Worm (Caenorhabditis elegans) whole organism, young adult: ENCODE data around the gene eelo-1.
A peak's percentile ranks its signal among the peaks of the same experiment; 100 is the strongest.

ENCODE experiments used
- B0019.2 ChIP-seq: fragments of 200-800 bp; sonication (Bioruptor generic); conservative IDR thresholded peaks from 2 replicates; pipeline ENCODE4 v1.3.6; 2022; ENCODE audit warnings: missing genetic modification reagents, missing genetic modification characterization, missing compliant biosample characterization
- F23B12.7 ChIP-seq: sonication (generic microtip); optimal IDR thresholded peaks from 2 replicates; lab custom pipeline; 2017; ENCODE audit warnings: missing genetic modification characterization, mild to moderate bottlenecking, missing compliant biosample characterization, antibody characterized with exemption, moderate library complexity; ENCODE audit not compliant: insufficient read depth
- F33H1.4 ChIP-seq: fragments of 200-800 bp; sonication (Bioruptor generic); IDR thresholded peaks from 2 replicates; pipeline ENCODE4 v1.3.6; 2022; ENCODE audit warnings: missing genetic modification reagents, missing genetic modification characterization, missing compliant biosample characterization
- F39B2.1 ChIP-seq: fragments of 200-800 bp; sonication (Bioruptor generic); IDR thresholded peaks from 2 replicates; pipeline ENCODE4 v1.3.6; 2022; ENCODE audit warnings: missing genetic modification reagents, missing genetic modification characterization, missing compliant biosample characterization
- F55B11.4 ChIP-seq: sonication (generic microtip); optimal IDR thresholded peaks from 2 replicates; lab custom pipeline; 2016; ENCODE audit warnings: missing compliant biosample characterization, missing genetic modification characterization, borderline replicate concordance; ENCODE audit not compliant: insufficient read depth
- F57C9.4 ChIP-seq: sonication (generic microtip); optimal IDR thresholded peaks from 2 replicates; lab custom pipeline; 2017; ENCODE audit warnings: mild to moderate bottlenecking, missing genetic modification characterization, missing compliant biosample characterization
- K12H6.12 ChIP-seq: fragments of 200-800 bp; sonication (Bioruptor generic); optimal IDR thresholded peaks from 2 replicates; lab custom pipeline; 2018; ENCODE audit warnings: mild to moderate bottlenecking, missing genetic modification characterization, missing compliant biosample characterization
- T07F8.4 ChIP-seq: sonication (generic microtip); optimal IDR thresholded peaks from 2 replicates; lab custom pipeline; 2016; ENCODE audit warnings: mild to moderate bottlenecking, missing genetic modification characterization, moderate library complexity, missing compliant biosample characterization
- Y95B8A.8 ChIP-seq: fragments of 200-800 bp; sonication (Bioruptor generic); IDR thresholded peaks from 2 replicates; pipeline ENCODE4 v1.3.6; 2022; ENCODE audit warnings: missing genetic modification reagents, missing genetic modification characterization, missing compliant biosample characterization
- akir-1 ChIP-seq: fragments of 200-800 bp; sonication (Bioruptor generic); optimal IDR thresholded peaks from 2 replicates; lab custom pipeline; 2018; ENCODE audit warnings: mild to moderate bottlenecking, missing genetic modification characterization, moderate library complexity, missing compliant biosample characterization
- atf-7 ChIP-seq: sonication (generic microtip); optimal IDR thresholded peaks from 2 replicates; lab custom pipeline; 2017; ENCODE audit warnings: mild to moderate bottlenecking, missing genetic modification characterization, missing compliant biosample characterization
- bed-1 ChIP-seq: fragments of 200-800 bp; sonication (Bioruptor generic); IDR thresholded peaks from 2 replicates; pipeline ENCODE4 v1.3.6; 2022; ENCODE audit warnings: missing genetic modification reagents, missing genetic modification characterization, missing compliant biosample characterization
- bed-2 ChIP-seq: fragments of 200-800 bp; sonication (Bioruptor generic); IDR thresholded peaks from 2 replicates; pipeline ENCODE4 v1.3.6; 2022; ENCODE audit warnings: missing genetic modification reagents, missing genetic modification characterization, missing compliant biosample characterization
- cebp-1 ChIP-seq, 2 experiments: fragments of 200-800 bp in 1 of 2; sonication (Bioruptor generic) in 1 of 2; sonication (generic microtip) in 1 of 2; IDR thresholded peaks in 1 of 2; optimal IDR thresholded peaks in 1 of 2; 2 replicates each; pipeline versions ENCODE4 v1.3.6 to Lab custom; 2017 to 2022; ENCODE audit warnings: missing compliant biosample characterization in 2 of 2, missing genetic modification characterization in 2 of 2, mild to moderate bottlenecking in 1 of 2, missing genetic modification reagents in 1 of 2, moderate library complexity in 1 of 2
- cebp-2 ChIP-seq: fragments of 200-800 bp; sonication (Bioruptor generic); IDR thresholded peaks from 2 replicates; pipeline ENCODE4 v1.3.6; 2022; ENCODE audit warnings: missing genetic modification characterization, missing compliant biosample characterization
- ceh-79 ChIP-seq: sonication (generic microtip); optimal IDR thresholded peaks from 2 replicates; lab custom pipeline; 2017; ENCODE audit warnings: mild to moderate bottlenecking, missing genetic modification characterization, missing compliant biosample characterization
- ceh-91 ChIP-seq: fragments of 200-800 bp; sonication (Bioruptor generic); IDR thresholded peaks from 2 replicates; pipeline ENCODE4 v1.3.6; 2022; ENCODE audit warnings: missing genetic modification reagents, missing genetic modification characterization, missing compliant biosample characterization
- chd-7 ChIP-seq: sonication (generic microtip); optimal IDR thresholded peaks from 2 replicates; lab custom pipeline; 2016; ENCODE audit warnings: mild to moderate bottlenecking, missing genetic modification characterization, moderate library complexity, missing compliant biosample characterization
- dpl-1 ChIP-seq: fragments of 150-350 bp; optimal IDR thresholded peaks from 2 replicates; lab custom pipeline; 2014; ENCODE audit warnings: missing biosample characterization, missing genetic modification reagents, missing genetic modification characterization
- ekl-4 ChIP-seq: fragments of 200-800 bp; sonication (Bioruptor generic); IDR thresholded peaks from 2 replicates; pipeline ENCODE4 v1.3.6; 2022; ENCODE audit warnings: missing genetic modification reagents, missing genetic modification characterization, missing compliant biosample characterization
- hlh-12 ChIP-seq: sonication (generic microtip); optimal IDR thresholded peaks from 2 replicates; lab custom pipeline; 2016; ENCODE audit warnings: missing genetic modification characterization, missing compliant biosample characterization
- hmg-1.2 ChIP-seq: fragments of 200-800 bp; sonication (Bioruptor generic); IDR thresholded peaks from 2 replicates; pipeline ENCODE4 v1.3.6; 2022; ENCODE audit warnings: missing genetic modification reagents, missing genetic modification characterization, missing compliant biosample characterization
- hsf-1 ChIP-seq: fragments of 200-800 bp; sonication (Bioruptor generic); IDR thresholded peaks from 2 replicates; pipeline ENCODE4 v1.3.6; 2022; ENCODE audit warnings: missing genetic modification reagents, missing genetic modification characterization, missing compliant biosample characterization
- let-526 ChIP-seq: fragments of 200-800 bp; sonication (Bioruptor generic); IDR thresholded peaks from 2 replicates; pipeline ENCODE4 v1.3.6; 2022; ENCODE audit warnings: missing genetic modification reagents, missing genetic modification characterization, missing compliant biosample characterization
- lin-26 ChIP-seq: fragments of 200-800 bp; sonication (Bioruptor generic); IDR thresholded peaks from 2 replicates; pipeline ENCODE4 v1.3.6; 2022; ENCODE audit warnings: missing genetic modification reagents, missing genetic modification characterization, missing compliant biosample characterization
- lin-40 ChIP-seq: sonication (generic microtip); optimal IDR thresholded peaks from 2 replicates; lab custom pipeline; 2016; ENCODE audit warnings: missing genetic modification characterization, mild to moderate bottlenecking, missing compliant biosample characterization, missing genotype, missing genetic modification reagents
- madf-10 ChIP-seq: sonication (generic microtip); optimal IDR thresholded peaks from 2 replicates; lab custom pipeline; 2016; ENCODE audit warnings: mild to moderate bottlenecking, missing genetic modification characterization, missing compliant biosample characterization
- madf-3 ChIP-seq: fragments of 200-800 bp; sonication (Bioruptor generic); IDR thresholded peaks from 2 replicates; pipeline ENCODE4 v1.3.6; 2022; ENCODE audit warnings: missing genetic modification reagents, missing genetic modification characterization, missing compliant biosample characterization
- mcd-1 ChIP-seq: fragments of 200-800 bp; sonication (Bioruptor generic); IDR thresholded peaks from 2 replicates; pipeline ENCODE4 v1.3.6; 2022; ENCODE audit warnings: missing genetic modification reagents, missing genetic modification characterization, missing compliant biosample characterization
- mel-28 ChIP-seq: sonication (generic microtip); optimal IDR thresholded peaks from 2 replicates; lab custom pipeline; 2016; ENCODE audit warnings: borderline replicate concordance, mild to moderate bottlenecking, missing genetic modification characterization, missing compliant biosample characterization
- mes-4 ChIP-seq: sonication (generic microtip); optimal IDR thresholded peaks from 2 replicates; lab custom pipeline; 2016; ENCODE audit warnings: missing genotype, missing genetic modification characterization, missing compliant biosample characterization
- nfyb-1 ChIP-seq: fragments of 200-800 bp; sonication (Bioruptor generic); IDR thresholded peaks from 2 replicates; pipeline ENCODE4 v1.3.6; 2022; ENCODE audit warnings: missing genetic modification reagents, missing genetic modification characterization, missing compliant biosample characterization
- nhr-179 ChIP-seq: sonication (generic microtip); optimal IDR thresholded peaks from 2 replicates; lab custom pipeline; 2016; ENCODE audit warnings: mild to moderate bottlenecking, missing genetic modification characterization, missing compliant biosample characterization
- nhr-90 ChIP-seq: sonication (generic microtip); optimal IDR thresholded peaks from 2 replicates; lab custom pipeline; 2016; ENCODE audit warnings: missing genotype, mild to moderate bottlenecking, missing genetic modification characterization, missing compliant biosample characterization
- pha-4 ChIP-seq: fragments of 150-350 bp; sonication (generic microtip); optimal IDR thresholded peaks from 2 replicates; lab custom pipeline; 2014; ENCODE audit warnings: missing biosample characterization, missing genetic modification reagents, missing genetic modification characterization
- rec-8 ChIP-seq, 2 experiments: sonication (generic microtip); optimal IDR thresholded peaks; 2 replicates each; lab custom pipeline; 2016; ENCODE audit warnings: mild to moderate bottlenecking in 2 of 2, missing genetic modification characterization in 2 of 2, missing genetic modification reagents in 2 of 2, missing genotype in 2 of 2, missing biosample characterization in 1 of 2, missing compliant biosample characterization in 1 of 2, moderate library complexity in 1 of 2
- rpc-1 ChIP-seq, 2 experiments: fragments of 150-350 bp in 1 of 2; sonication (generic microtip) in 1 of 2; optimal IDR thresholded peaks; 2 replicates each; lab custom pipeline; 2014 to 2018; ENCODE audit warnings: missing biosample characterization in 1 of 2, missing genetic modification characterization in 1 of 2, missing genetic modification reagents in 1 of 2, missing genotype in 1 of 2
- snpc-4 ChIP-seq, 5 experiments: fragments of 150-350 bp in 1 of 5; sonication (generic microtip) in 4 of 5; optimal IDR thresholded peaks; 2 replicates each; lab custom pipeline; 2014 to 2018; ENCODE audit warnings: missing genetic modification characterization in 5 of 5, missing biosample characterization in 3 of 5, antibody characterized with exemption in 2 of 5, mild to moderate bottlenecking in 2 of 5, missing compliant biosample characterization in 2 of 5, missing genotype in 2 of 5, moderate library complexity in 2 of 5, missing genetic modification reagents in 1 of 5
- somi-1 ChIP-seq: fragments of 200-800 bp; sonication (Bioruptor generic); optimal IDR thresholded peaks from 2 replicates; lab custom pipeline; 2018; ENCODE audit warnings: mild to moderate bottlenecking, missing genetic modification characterization, missing compliant biosample characterization
- unc-62 ChIP-seq: fragments of 150-350 bp; optimal IDR thresholded peaks from 2 replicates; lab custom pipeline; 2014; ENCODE audit warnings: missing biosample characterization, missing genetic modification reagents, missing genetic modification characterization
- zim-3 ChIP-seq: sonication (generic microtip); optimal IDR thresholded peaks from 2 replicates; lab custom pipeline; 2017; ENCODE audit warnings: mild to moderate bottlenecking, missing genetic modification characterization, moderate library complexity, missing compliant biosample characterization
- ztf-18 ChIP-seq: sonication (generic microtip); optimal IDR thresholded peaks from 2 replicates; lab custom pipeline; 2016; ENCODE audit warnings: missing genotype, mild to moderate bottlenecking, missing genetic modification characterization, missing compliant biosample characterization
- ztf-22 ChIP-seq: fragments of 200-800 bp; sonication (Bioruptor generic); optimal IDR thresholded peaks from 2 replicates; lab custom pipeline; 2018; ENCODE audit warnings: mild to moderate bottlenecking, missing genetic modification characterization, moderate library complexity, missing compliant biosample characterization
- ztf-25 ChIP-seq: fragments of 200-800 bp; sonication (Bioruptor generic); IDR thresholded peaks from 2 replicates; pipeline ENCODE4 v1.3.6; 2022; ENCODE audit warnings: missing genetic modification reagents, missing genetic modification characterization, missing compliant biosample characterization
- ztf-26 ChIP-seq: sonication (generic microtip); optimal IDR thresholded peaks from 2 replicates; lab custom pipeline; 2017; ENCODE audit warnings: missing genetic modification characterization, missing compliant biosample characterization
- ztf-3 ChIP-seq: fragments of 200-800 bp; sonication (Bioruptor generic); optimal IDR thresholded peaks from 2 replicates; lab custom pipeline; 2018; ENCODE audit warnings: mild to moderate bottlenecking, missing genetic modification characterization, missing compliant biosample characterization

The eelo-1 gene

ce11 chrIII:1604514-1604976 lies 46.2 kb upstream of the eelo-1 start, which contains the start of gene Y22D7AL.6 (continued):
- TF ChIP-seq hmg-1.2 (GFP tag; lab: Robert Waterston, UW) (peak; percentile 72), madf-10 (tag; lab: Kevin White, UChicago) (peak; percentile 77), F57C9.4 (tag; lab: Kevin White, UChicago) (no peak), nfyb-1 (GFP tag; lab: Robert Waterston, UW) (peak; percentile 83), nhr-90 (peak; percentile 84), F33H1.4 (peak; percentile 51), ztf-3 (GFP tag; lab: Kevin White, UChicago) (no peak), madf-3 (0 out of 2 replicates have a peak, but pooled peaks have one; percentile 67), chd-7 (tag; lab: Kevin White, UChicago) (peak; percentile 76), cebp-1 (GFP tag; IDR thresholded peaks at IDR 0.05; lab: Robert Waterston, UW) (no peak), cebp-1 (tag; optimal IDR thresholded peaks at IDR 0.05; lab: Kevin White, UChicago) (peak; percentile 60), pha-4 (tag; lab: Kevin White, UChicago) (no peak), B0019.2 (GFP tag; lab: Robert Waterston, UW) (peak; percentile 45), ztf-18 (tag; lab: Kevin White, UChicago) (peak; percentile 63), zim-3 (tag; lab: Kevin White, UChicago) (peak; percentile 80), ztf-25 (GFP tag; lab: Robert Waterston, UW) (peak; percentile 82), nhr-179 (tag; lab: Kevin White, UChicago) (peak; percentile 45), akir-1 (no peak), mes-4 (tag; lab: Kevin White, UChicago) (peak; percentile 64), somi-1 (GFP tag; lab: Kevin White, UChicago) (peak; percentile 56), bed-1 (GFP tag; lab: Robert Waterston, UW) (no peak), ceh-79 (tag; lab: Kevin White, UChicago) (peak; percentile 14), mel-28 (tag; lab: Kevin White, UChicago) (no peak), hlh-12 (no peak), ekl-4 (GFP tag; lab: Robert Waterston, UW) (peak; percentile 68), T07F8.4 (tag; lab: Kevin White, UChicago) (peak; percentile 42), lin-26 (GFP tag; lab: Robert Waterston, UW) (peak; percentile 87), F39B2.1 (GFP tag; lab: Robert Waterston, UW) (no peak), let-526 (no peak), unc-62 (GFP tag; lab: Kevin White, UChicago) (no peak), cebp-2 (GFP tag; lab: Robert Waterston, UW) (0 out of 2 replicates have a peak, but pooled peaks have one; percentile 63), mcd-1 (GFP tag; lab: Robert Waterston, UW) (peak; percentile 77), F55B11.4 (tag; lab: Kevin White, UChicago) (no peak), rec-8 (tag; optimal IDR thresholded peaks at IDR 0.05; lab: Kevin White, UChicago) (peak; percentile 65 to 69), snpc-4 (GFP tag; optimal IDR thresholded peaks at IDR 0.05; lab: Kevin White, UChicago) (peak; percentile 54), snpc-4 (tag; optimal IDR thresholded peaks at IDR 0.05; lab: Kevin White, UChicago) (peak in 2 of 4 experiments; percentile 37 to 47), lin-40 (tag; lab: Kevin White, UChicago) (peak; percentile 63), Y95B8A.8 (GFP tag; lab: Robert Waterston, UW) (0 out of 2 replicates have a peak, but pooled peaks have one; percentile 54), F23B12.7 (tag; lab: Kevin White, UChicago) (peak; percentile 10), bed-2 (GFP tag; lab: Robert Waterston, UW) (peak; percentile 73), ztf-22 (no peak), dpl-1 (GFP tag; lab: Kevin White, UChicago) (no peak), K12H6.12 (peak; percentile 53), atf-7 (peak; percentile 62), hsf-1 (peak; percentile 36; the same call in 1 of the 2 replicates), ceh-91 (GFP tag; lab: Robert Waterston, UW) (no peak), ztf-26 (tag; lab: Kevin White, UChicago) (peak; percentile 43), rpc-1 (optimal IDR thresholded peaks at IDR 0.05; lab: Kevin White, UChicago) (peak; percentile 92), rpc-1 (tag; optimal IDR thresholded peaks at IDR 0.05; lab: Kevin White, UChicago) (peak; percentile 76)
